Worm (Caenorhabditis elegans): Measurements from ENCODE around the gene srab-9.

Gene srab-9

ce11 chrV:3094351-3094750, 46.7 kb downstream of the srab-9 start, which contains the start of gene cyp-33C9 (continued):
- TF ChIP-seq aha-1 (tag; optimal IDR thresholded peaks at IDR 0.05) (no peak), ceh-63 (GFP tag; optimal IDR thresholded peaks at IDR 0.05) (no peak), C34B4.2 (tag; optimal IDR thresholded peaks at IDR 0.05) (no peak), lir-3 (tag; optimal IDR thresholded peaks at IDR 0.05; ENCODE audit: poor library complexity) (no peak), lin-13 (GFP tag; optimal IDR thresholded peaks at IDR 0.05) (no peak), lin-39 (tag; optimal IDR thresholded peaks at IDR 0.05) (no peak), ceh-88 (GFP tag; IDR thresholded peaks at IDR 0.05) (no peak), fkh-8 (tag; optimal IDR thresholded peaks at IDR 0.05) (no peak), sox-4 (tag; optimal IDR thresholded peaks at IDR 0.05) (no peak), lin-15B (tag; optimal IDR thresholded peaks at IDR 0.05) (no peak), mef-2 (tag; optimal IDR thresholded peaks at IDR 0.05) (no peak), dpl-1 (GFP tag; optimal IDR thresholded peaks at IDR 0.05) (peak in 2 of 3 experiments; percentile 6 to 14), snu-23 (GFP tag; optimal IDR thresholded peaks at IDR 0.05) (no peak), hlh-4 (tag; optimal IDR thresholded peaks at IDR 0.05) (no peak), ets-5 (GFP tag; IDR thresholded peaks at IDR 0.05) (no peak), zip-4 (GFP tag; optimal IDR thresholded peaks at IDR 0.05) (no peak)

Measured in whole organism, L1 larva.